Fruit fly (Drosophila melanogaster): Measurements from ENCODE around the gene promL.
A peak's percentile ranks its signal among the peaks of the same experiment; 100 is the strongest.

promL gene

DNA sequence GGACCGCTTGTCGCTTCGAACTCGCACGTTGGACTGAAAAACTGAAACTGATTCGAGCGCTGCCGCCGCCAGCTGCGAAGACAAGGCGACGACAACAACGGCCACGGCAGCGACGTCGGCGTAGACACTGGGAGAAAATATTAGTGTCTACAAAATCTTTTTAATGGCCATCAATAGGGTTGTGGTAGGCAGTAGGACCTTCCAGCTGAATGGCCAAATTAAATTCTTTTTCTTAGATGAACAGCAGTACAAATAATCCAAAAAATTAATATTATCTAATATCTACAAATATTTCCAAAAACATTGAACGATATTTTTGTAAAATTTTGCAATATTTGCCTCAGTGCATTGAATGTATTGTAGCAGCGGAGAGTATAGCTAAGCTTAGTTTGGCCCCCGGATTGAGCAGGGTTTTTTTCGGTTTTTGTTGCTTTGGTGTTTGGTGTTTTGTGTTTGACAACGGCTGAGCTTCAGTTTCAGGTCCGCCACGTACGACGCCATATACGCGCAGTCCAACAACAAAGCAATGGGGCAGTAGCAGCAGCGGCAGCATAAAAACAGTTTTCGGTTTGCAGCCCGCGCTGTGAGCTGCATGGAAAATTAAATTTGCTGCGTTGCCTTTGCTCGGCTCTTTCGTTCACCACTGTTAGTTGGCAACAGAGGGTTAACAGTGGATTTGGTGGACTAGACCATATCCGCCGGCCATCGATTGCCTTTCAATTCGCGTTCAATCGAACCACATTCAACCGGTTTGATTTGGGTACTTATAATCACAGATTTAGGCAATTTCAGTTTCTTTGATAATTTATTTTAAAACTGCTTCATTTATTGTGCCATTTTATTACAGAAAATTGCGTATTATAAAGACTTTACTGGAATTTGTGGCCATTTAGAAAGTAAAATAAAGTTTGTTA, 20.4 kb downstream of the promL start, which contains the start of gene Cht7 (continued):
- TF ChIP-seq Atf3 (GFP tag; optimal IDR thresholded peaks at IDR 0.05) (peak; percentile 62), usp (GFP tag; optimal IDR thresholded peaks at IDR 0.05) (no peak), scrt (GFP tag; optimal IDR thresholded peaks at IDR 0.05) (peak; percentile 75), Pdp1 (GFP tag; optimal IDR thresholded peaks at IDR 0.05) (peak; percentile 64 to 77), cad (GFP tag; optimal IDR thresholded peaks at IDR 0.05) (no peak), lmd (GFP tag; IDR thresholded peaks at IDR 0.05) (peak; percentile 89), CG34224 (GFP tag; IDR thresholded peaks at IDR 0.05; ENCODE audit: partially characterized antibody) (no peak), fru (optimal IDR thresholded peaks at IDR 0.05) (no peak), CTCF (GFP tag; optimal IDR thresholded peaks at IDR 0.05) (peak; percentile 18), Drgx (GFP tag; IDR thresholded peaks at IDR 0.05) (peak; percentile 92), Nf-YA (GFP tag; IDR thresholded peaks at IDR 0.05) (peak; percentile 78), ap (GFP tag; IDR thresholded peaks at IDR 0.05) (peak; percentile 75), Meics (GFP tag; optimal IDR thresholded peaks at IDR 0.05) (peak; percentile 83), CG11247 (GFP tag; IDR thresholded peaks at IDR 0.05) (peak; percentile 56), lov (optimal IDR thresholded peaks at IDR 0.05) (no peak), lov (GFP tag; IDR thresholded peaks at IDR 0.05) (peak; percentile 56; the same call in 1 of the 3 replicates), tio (GFP tag; optimal IDR thresholded peaks at IDR 0.05) (peak; percentile 76), ewg (GFP tag; optimal IDR thresholded peaks at IDR 0.05) (peak; percentile 82), knrl (GFP tag; IDR thresholded peaks at IDR 0.05; ENCODE audit: partially characterized antibody) (no peak), CG6254 (GFP tag; optimal IDR thresholded peaks at IDR 0.05) (peak; percentile 69), CG12236 (GFP tag; optimal IDR thresholded peaks at IDR 0.05) (no peak), Bteb2 (GFP tag; optimal IDR thresholded peaks at IDR 0.05) (peak; percentile 74), ab (GFP tag; optimal IDR thresholded peaks at IDR 0.05) (no peak), Bgb (GFP tag; IDR thresholded peaks at IDR 0.05; ENCODE audit: partially characterized antibody) (no peak), dati (GFP tag; IDR thresholded peaks at IDR 0.05) (peak; percentile 14; the same call in 1 of the 2 replicates), mirr (GFP tag; optimal IDR thresholded peaks at IDR 0.05) (no peak), CG11696 (GFP tag; IDR thresholded peaks at IDR 0.05) (peak; percentile 43; the same call in 1 of the 2 replicates), NC2α (GFP tag; optimal IDR thresholded peaks at IDR 0.05) (peak; percentile 50), nau (GFP tag; optimal IDR thresholded peaks at IDR 0.05) (peak; percentile 78), gfzf (GFP tag; optimal IDR thresholded peaks at IDR 0.05) (no peak), Lhr (GFP tag; optimal IDR thresholded peaks at IDR 0.05) (peak; percentile 65), CG15514 (GFP tag; optimal IDR thresholded peaks at IDR 0.05) (peak; percentile 62), fd3F (GFP tag; optimal IDR thresholded peaks at IDR 0.05) (peak; percentile 78), CG10565 (GFP tag; optimal IDR thresholded peaks at IDR 0.05) (no peak), CG8478 (optimal IDR thresholded peaks at IDR 0.05) (no peak), Max (GFP tag; optimal IDR thresholded peaks at IDR 0.05) (peak; percentile 68), CkIIα-i1 (GFP tag; IDR thresholded peaks at IDR 0.05) (no peak), CG4820 (GFP tag; optimal IDR thresholded peaks at IDR 0.05) (peak; percentile 69), CG2712 (tag; optimal IDR thresholded peaks at IDR 0.05) (peak; percentile 88), CG1647 (GFP tag; optimal IDR thresholded peaks at IDR 0.05) (peak; percentile 48), Gsc (GFP tag; IDR thresholded peaks at IDR 0.05) (peak; percentile 66), cas (GFP tag; IDR thresholded peaks at IDR 0.05) (0 out of 2 replicates have a peak, but pooled peaks have one; percentile 17), CG12071 (GFP tag; optimal IDR thresholded peaks at IDR 0.05) (peak; percentile 71), schlank (tag; optimal IDR thresholded peaks at IDR 0.05) (peak; percentile 28), CG10209 (GFP tag; optimal IDR thresholded peaks at IDR 0.05) (peak; percentile 89), Sry-β (GFP tag; optimal IDR thresholded peaks at IDR 0.05) (no peak), Dip3 (GFP tag; optimal IDR thresholded peaks at IDR 0.05) (peak; percentile 72), Dbx (GFP tag; IDR thresholded peaks at IDR 0.05) (peak; percentile 83), CG31224 (GFP tag; IDR thresholded peaks at IDR 0.05) (peak; percentile 67), Tbp (GFP tag; optimal IDR thresholded peaks at IDR 0.05) (no peak)
